Worm (Caenorhabditis elegans) whole organism, young adult: ENCODE data around the gene tric-1B.1.

Experiments used
- T26A5.8 ChIP-seq: sonication (generic microtip); optimal IDR thresholded peaks from 2 replicates; lab custom pipeline; 2016; ENCODE audit warnings: missing genetic modification characterization, missing compliant biosample characterization
- attf-6 ChIP-seq: fragments of 200-800 bp; sonication (Bioruptor generic); IDR thresholded peaks from 2 replicates; pipeline ENCODE4 v1.3.6; 2022; ENCODE audit warnings: missing genetic modification reagents, missing genetic modification characterization, missing compliant biosample characterization
- efl-1 ChIP-seq: fragments of 150-350 bp; optimal IDR thresholded peaks from 2 replicates; lab custom pipeline; 2014; ENCODE audit warnings: missing biosample characterization, missing genetic modification reagents, missing genetic modification characterization
- fkh-3 ChIP-seq: sonication (generic microtip); optimal IDR thresholded peaks from 2 replicates; lab custom pipeline; 2016; ENCODE audit warnings: mild to moderate bottlenecking, missing genetic modification characterization, missing compliant biosample characterization
- let-607 ChIP-seq, 2 experiments: fragments of 200-800 bp in 1 of 2; sonication (Bioruptor generic) in 1 of 2; sonication (generic microtip) in 1 of 2; optimal IDR thresholded peaks; 2 replicates each; lab custom pipeline; 2016 to 2018; ENCODE audit warnings: mild to moderate bottlenecking in 2 of 2, missing compliant biosample characterization in 2 of 2, missing genetic modification characterization in 2 of 2, moderate library complexity in 2 of 2, missing genotype in 1 of 2
- nhr-90 ChIP-seq: sonication (generic microtip); optimal IDR thresholded peaks from 2 replicates; lab custom pipeline; 2016; ENCODE audit warnings: missing genotype, mild to moderate bottlenecking, missing genetic modification characterization, missing compliant biosample characterization
- snpc-4 ChIP-seq, 5 experiments: fragments of 150-350 bp in 1 of 5; sonication (generic microtip) in 4 of 5; optimal IDR thresholded peaks; 2 replicates each; lab custom pipeline; 2014 to 2018; ENCODE audit warnings: missing genetic modification characterization in 5 of 5, missing biosample characterization in 3 of 5, antibody characterized with exemption in 2 of 5, mild to moderate bottlenecking in 2 of 5, missing compliant biosample characterization in 2 of 5, missing genotype in 2 of 5, moderate library complexity in 2 of 5, missing genetic modification reagents in 1 of 5
- ztf-26 ChIP-seq: sonication (generic microtip); optimal IDR thresholded peaks from 2 replicates; lab custom pipeline; 2017; ENCODE audit warnings: missing genetic modification characterization, missing compliant biosample characterization

DNA sequence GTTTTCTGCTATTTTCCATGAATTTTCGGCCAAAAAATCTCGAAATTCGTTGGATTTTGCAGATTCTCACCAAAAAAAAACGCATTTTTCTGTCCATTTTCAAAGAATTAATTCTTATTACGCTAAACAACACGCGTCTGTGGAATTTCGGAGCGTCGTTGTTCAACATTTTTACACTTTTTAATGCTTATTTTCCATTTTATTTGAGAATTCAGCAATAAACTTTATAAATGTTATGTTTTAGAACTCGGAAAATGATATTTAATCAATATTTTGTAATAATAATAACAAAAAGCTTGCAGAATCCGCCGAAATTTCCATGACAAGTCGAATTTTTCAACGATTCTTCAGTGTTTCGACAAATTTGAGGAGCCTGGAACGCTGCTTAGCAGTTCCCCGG, 14.3 kb upstream of the tric-1B.1 start, which contains the start of gene ife-5:
- TF ChIP-seq ztf-26 (tag; lab: Kevin White, UChicago), result no peak
- no peak for TF ChIP-seq efl-1 (GFP tag; lab: Kevin White, UChicago)
- TF ChIP-seq fkh-3 (tag; lab: Kevin White, UChicago), result no peak
- no peak for TF ChIP-seq snpc-4 (GFP tag; optimal IDR thresholded peaks at IDR 0.05; lab: Kevin White, UChicago)
- TF ChIP-seq snpc-4 (tag; optimal IDR thresholded peaks at IDR 0.05; lab: Kevin White, UChicago), result no peak
- no peak for TF ChIP-seq let-607 (tag; optimal IDR thresholded peaks at IDR 0.05; lab: Kevin White, UChicago)
- no peak for TF ChIP-seq T26A5.8 (tag; lab: Kevin White, UChicago)
- TF ChIP-seq nhr-90 (tag; lab: Kevin White, UChicago), result no peak
- no peak for TF ChIP-seq attf-6
